Worm (Caenorhabditis elegans) whole organism, L2 larva: Measurements from ENCODE around the gene C28C12.1.

Source experiments
- C34F6.9 ChIP-seq: fragments of 150-350 bp; optimal IDR thresholded peaks from 2 replicates; lab custom pipeline; 2014; ENCODE audit warnings: missing biosample characterization, missing genetic modification characterization
- F13H6.1 ChIP-seq: sonication (generic microtip); optimal IDR thresholded peaks from 2 replicates; lab custom pipeline; 2016; ENCODE audit warnings: missing genetic modification characterization, missing compliant biosample characterization
- R02D3.7 ChIP-seq: fragments of 150-350 bp; optimal IDR thresholded peaks from 2 replicates; lab custom pipeline; 2014; ENCODE audit warnings: missing biosample characterization, missing genetic modification characterization
- Y55F3AM.14 ChIP-seq: fragments of 200-800 bp; sonication (Bioruptor generic); optimal IDR thresholded peaks from 2 replicates; lab custom pipeline; 2018; ENCODE audit warnings: mild to moderate bottlenecking, missing genetic modification characterization, missing compliant biosample characterization
- aly-2 ChIP-seq: fragments of 150-350 bp; optimal IDR thresholded peaks from 2 replicates; lab custom pipeline; 2014; ENCODE audit warnings: missing biosample characterization, missing genetic modification characterization
- ama-1 ChIP-seq: fragments of 150-350 bp; optimal IDR thresholded peaks from 2 replicates; lab custom pipeline; 2018; ENCODE audit warnings: inconsistent platforms
- blmp-1 ChIP-seq: sonication (generic microtip); optimal IDR thresholded peaks from 2 replicates; lab custom pipeline; 2017; ENCODE audit warnings: missing genetic modification characterization, mild to moderate bottlenecking, missing compliant biosample characterization, antibody characterized with exemption, moderate library complexity; ENCODE audit not compliant: insufficient read depth
- ceh-16 ChIP-seq: fragments of 150-350 bp; optimal IDR thresholded peaks from 2 replicates; lab custom pipeline; 2014; ENCODE audit warnings: missing biosample characterization, missing genetic modification characterization
- ceh-82 ChIP-seq: fragments of 150-350 bp; optimal IDR thresholded peaks from 2 replicates; lab custom pipeline; 2014; ENCODE audit warnings: missing biosample characterization, missing genetic modification characterization
- crh-2 ChIP-seq: sonication (generic microtip); optimal IDR thresholded peaks from 2 replicates; lab custom pipeline; 2017; ENCODE audit warnings: missing biosample characterization, missing genetic modification characterization
- dmd-4 ChIP-seq: sonication (generic microtip); optimal IDR thresholded peaks from 2 replicates; lab custom pipeline; 2017; ENCODE audit warnings: missing biosample characterization, missing genetic modification characterization
- elt-1 ChIP-seq: fragments of 150-350 bp; optimal IDR thresholded peaks from 2 replicates; lab custom pipeline; 2014; ENCODE audit warnings: missing biosample characterization, missing genetic modification characterization
- fos-1 ChIP-seq: fragments of 150-350 bp; optimal IDR thresholded peaks from 2 replicates; lab custom pipeline; 2014; ENCODE audit warnings: missing biosample characterization, missing genetic modification characterization
- gmeb-1 ChIP-seq: fragments of 150-350 bp; optimal IDR thresholded peaks from 2 replicates; lab custom pipeline; 2014; ENCODE audit warnings: missing biosample characterization, missing genetic modification characterization
- lin-11 ChIP-seq: fragments of 150-350 bp; sonication (generic microtip); optimal IDR thresholded peaks from 2 replicates; lab custom pipeline; 2014; ENCODE audit warnings: missing biosample characterization, missing genetic modification characterization, inconsistent platforms, mixed read lengths
- lin-13 ChIP-seq: fragments of 150-350 bp; optimal IDR thresholded peaks from 2 replicates; lab custom pipeline; 2014; ENCODE audit warnings: missing biosample characterization, missing genetic modification reagents, missing genetic modification characterization
- lin-39 ChIP-seq: fragments of 150-350 bp; optimal IDR thresholded peaks from 2 replicates; lab custom pipeline; 2014; ENCODE audit warnings: missing biosample characterization, missing genetic modification reagents, missing genetic modification characterization
- lsy-2 ChIP-seq, 2 experiments: fragments of 150-350 bp in 1 of 2; sonication (generic microtip) in 1 of 2; optimal IDR thresholded peaks; 2 replicates each; lab custom pipeline; 2014 to 2017; ENCODE audit warnings: missing biosample characterization in 2 of 2, missing genetic modification characterization in 2 of 2
- mab-5 ChIP-seq: fragments of 150-350 bp; optimal IDR thresholded peaks from 2 replicates; lab custom pipeline; 2014; ENCODE audit warnings: missing biosample characterization, missing genetic modification characterization
- mbf-1 ChIP-seq: sonication (generic microtip); optimal IDR thresholded peaks from 2 replicates; lab custom pipeline; 2017; ENCODE audit warnings: missing biosample characterization, missing genetic modification characterization
- mdl-1 ChIP-seq, 2 experiments: fragments of 150-350 bp in 1 of 2; sonication (generic microtip) in 1 of 2; optimal IDR thresholded peaks; 2 replicates each; lab custom pipeline; 2017; ENCODE audit warnings: missing biosample characterization in 2 of 2, missing genetic modification characterization in 2 of 2
- nhr-11 ChIP-seq: fragments of 150-350 bp; optimal IDR thresholded peaks from 2 replicates; lab custom pipeline; 2014; ENCODE audit warnings: missing biosample characterization, missing genetic modification characterization
- nhr-12 ChIP-seq: fragments of 150-350 bp; optimal IDR thresholded peaks from 2 replicates; lab custom pipeline; 2014; ENCODE audit warnings: missing biosample characterization, missing genetic modification characterization
- nhr-129 ChIP-seq: fragments of 150-350 bp; optimal IDR thresholded peaks from 2 replicates; lab custom pipeline; 2014; ENCODE audit warnings: missing biosample characterization, missing genetic modification characterization
- nhr-25 ChIP-seq: fragments of 150-350 bp; sonication (generic microtip); optimal IDR thresholded peaks from 3 replicates; lab custom pipeline; 2014; ENCODE audit warnings: missing biosample characterization, missing genetic modification characterization
- nhr-6 ChIP-seq: fragments of 150-350 bp; optimal IDR thresholded peaks from 2 replicates; lab custom pipeline; 2014; ENCODE audit warnings: missing biosample characterization, missing genetic modification characterization
- nhr-77 ChIP-seq: fragments of 150-350 bp; optimal IDR thresholded peaks from 2 replicates; lab custom pipeline; 2014; ENCODE audit warnings: missing biosample characterization, missing genetic modification characterization
- peb-1 ChIP-seq: fragments of 150-350 bp; optimal IDR thresholded peaks from 2 replicates; lab custom pipeline; 2014; ENCODE audit warnings: missing biosample characterization, missing genetic modification characterization
- sem-4 ChIP-seq: fragments of 150-350 bp; optimal IDR thresholded peaks from 2 replicates; lab custom pipeline; 2014; ENCODE audit warnings: missing biosample characterization, missing genetic modification reagents, missing genetic modification characterization
- skn-1 ChIP-seq: sonication (generic microtip); optimal IDR thresholded peaks from 2 replicates; lab custom pipeline; 2017; ENCODE audit warnings: missing biosample characterization, missing genetic modification characterization
- sma-3 ChIP-seq: sonication (generic microtip); optimal IDR thresholded peaks from 2 replicates; lab custom pipeline; 2016; ENCODE audit warnings: missing genetic modification reagents, missing genetic modification characterization, missing compliant biosample characterization
- sma-9 ChIP-seq, 2 experiments: fragments of 150-350 bp in 1 of 2; sonication (generic microtip) in 1 of 2; optimal IDR thresholded peaks; 2 replicates each; lab custom pipeline; 2014 to 2016; ENCODE audit warnings: missing genetic modification characterization in 2 of 2, mild to moderate bottlenecking in 1 of 2, missing biosample characterization in 1 of 2, missing compliant biosample characterization in 1 of 2, missing genetic modification reagents in 1 of 2, moderate library complexity in 1 of 2
- unc-39 ChIP-seq: fragments of 150-350 bp; optimal IDR thresholded peaks from 2 replicates; lab custom pipeline; 2014; ENCODE audit warnings: missing biosample characterization, missing genetic modification characterization
- unc-55 ChIP-seq: fragments of 150-350 bp; sonication (generic microtip); optimal IDR thresholded peaks from 3 replicates; lab custom pipeline; 2014; ENCODE audit warnings: missing biosample characterization, missing genetic modification reagents, missing genetic modification characterization
- zag-1 ChIP-seq: fragments of 150-350 bp; optimal IDR thresholded peaks from 2 replicates; lab custom pipeline; 2014; ENCODE audit warnings: missing biosample characterization, missing genetic modification characterization
- ztf-11 ChIP-seq: sonication (generic microtip); optimal IDR thresholded peaks from 2 replicates; lab custom pipeline; 2017; ENCODE audit warnings: missing biosample characterization, missing genetic modification characterization
- ztf-4 ChIP-seq: fragments of 150-350 bp; optimal IDR thresholded peaks from 2 replicates; lab custom pipeline; 2014; ENCODE audit warnings: missing biosample characterization, missing genetic modification characterization

C28C12.1 gene

ce11 chrIV:8532024-8532423, 30.5 kb downstream of the C28C12.1 start:
- no peak for TF ChIP-seq ceh-16 (tag; lab: Kevin White, UChicago)
- TF ChIP-seq sem-4 (tag; lab: Kevin White, UChicago), result no peak
- TF ChIP-seq unc-39 (tag; lab: Kevin White, UChicago), result no peak
- TF ChIP-seq nhr-12, result no peak
- TF ChIP-seq crh-2 (tag; lab: Kevin White, UChicago), result peak; percentile 11
- TF ChIP-seq nhr-25 (tag; lab: Kevin White, UChicago), result no peak
- no peak for TF ChIP-seq nhr-129 (tag; lab: Kevin White, UChicago)
- peak; percentile 22 for TF ChIP-seq sma-3 (GFP tag; lab: Kevin White, UChicago)
- peak; percentile 75 for TF ChIP-seq fos-1 (tag; lab: Kevin White, UChicago)
- TF ChIP-seq mdl-1 (tag; optimal IDR thresholded peaks at IDR 0.05; lab: Kevin White, UChicago), result no peak
- no peak for TF ChIP-seq lin-13 (GFP tag; lab: Kevin White, UChicago)
- TF ChIP-seq nhr-6, result no peak
- no peak for TF ChIP-seq lin-39 (tag; lab: Kevin White, UChicago)
- no peak for TF ChIP-seq C34F6.9 (tag; lab: Kevin White, UChicago)
- no peak for TF ChIP-seq lin-11 (tag; lab: Kevin White, UChicago)
- no peak for TF ChIP-seq mbf-1 (tag; lab: Kevin White, UChicago)
- TF ChIP-seq unc-55 (GFP tag; lab: Kevin White, UChicago), result no peak
- no peak for TF ChIP-seq zag-1 (tag; lab: Kevin White, UChicago)
- TF ChIP-seq ztf-4 (tag; lab: Kevin White, UChicago), result no peak
- TF ChIP-seq Y55F3AM.14 (GFP tag; lab: Kevin White, UChicago), result no peak
- no peak for TF ChIP-seq dmd-4 (tag; lab: Kevin White, UChicago)
- TF ChIP-seq ztf-11 (tag; lab: Kevin White, UChicago), result no peak
- no peak for TF ChIP-seq elt-1 (tag; lab: Kevin White, UChicago)
- no peak for TF ChIP-seq skn-1 (tag; lab: Kevin White, UChicago)
- no peak for TF ChIP-seq nhr-77
- peak; percentile 85 for TF ChIP-seq sma-9 (GFP tag; optimal IDR thresholded peaks at IDR 0.05; lab: Kevin White, UChicago)
- TF ChIP-seq sma-9 (tag; optimal IDR thresholded peaks at IDR 0.05; lab: Kevin White, UChicago), result no peak
- TF ChIP-seq blmp-1 (tag; lab: Kevin White, UChicago), result peak; percentile 67

ce11 chrIV:8532796-8533195, 31.3 kb downstream of the C28C12.1 start:
- TF ChIP-seq nhr-129 (tag; lab: Kevin White, UChicago) (no peak), mab-5 (tag; lab: Kevin White, UChicago) (no peak), nhr-6 (no peak), peb-1 (tag; lab: Kevin White, UChicago) (no peak), crh-2 (tag; lab: Kevin White, UChicago) (no peak), fos-1 (tag; lab: Kevin White, UChicago) (peak; percentile 31), nhr-11 (tag; lab: Kevin White, UChicago) (no peak), C34F6.9 (tag; lab: Kevin White, UChicago) (no peak), gmeb-1 (tag; lab: Kevin White, UChicago) (no peak), unc-39 (tag; lab: Kevin White, UChicago) (no peak), lin-13 (GFP tag; lab: Kevin White, UChicago) (no peak), sma-3 (GFP tag; lab: Kevin White, UChicago) (peak; percentile 9), mbf-1 (tag; lab: Kevin White, UChicago) (no peak), ceh-82 (tag; lab: Kevin White, UChicago) (no peak), blmp-1 (tag; lab: Kevin White, UChicago) (peak; percentile 57), dmd-4 (tag; lab: Kevin White, UChicago) (no peak), ama-1 (lab: Kevin White, UChicago) (no peak), R02D3.7 (tag; lab: Kevin White, UChicago) (no peak), mdl-1 (tag; optimal IDR thresholded peaks at IDR 0.05; lab: Kevin White, UChicago) (peak in 1 of 2 experiments; percentile 19), lsy-2 (tag; optimal IDR thresholded peaks at IDR 0.05; lab: Kevin White, UChicago) (no peak), ceh-16 (tag; lab: Kevin White, UChicago) (no peak), aly-2 (tag; lab: Kevin White, UChicago) (no peak), sma-9 (GFP tag; optimal IDR thresholded peaks at IDR 0.05; lab: Kevin White, UChicago) (peak; percentile 73), sma-9 (tag; optimal IDR thresholded peaks at IDR 0.05; lab: Kevin White, UChicago) (no peak), zag-1 (tag; lab: Kevin White, UChicago) (no peak), elt-1 (tag; lab: Kevin White, UChicago) (no peak), lin-39 (tag; lab: Kevin White, UChicago) (no peak), F13H6.1 (tag; lab: Kevin White, UChicago) (no peak)

ce11 chrIV:8534189-8534588, 32.7 kb downstream of the C28C12.1 start:
- TF ChIP-seq C34F6.9 (tag; lab: Kevin White, UChicago) (no peak), fos-1 (tag; lab: Kevin White, UChicago) (peak; percentile 25)
